Fruit fly (Drosophila melanogaster) whole organism, embryonic: ENCODE measurements around the gene SkpC.

Experiments used
- CG13894 ChIP-seq: fragments of 200-800 bp; sonication (Bioruptor generic); optimal IDR thresholded peaks from 3 replicates; lab custom pipeline; 2018; ENCODE audit warnings: missing biosample characterization, mild to moderate bottlenecking, missing genetic modification characterization, moderate library complexity
- CG4730 ChIP-seq: fragments of 200-800 bp; sonication (Bioruptor generic); IDR thresholded peaks from 2 replicates; pipeline ENCODE4 v1.3.6; 2022; ENCODE audit warnings: missing biosample characterization, missing genetic modification characterization
- Hand ChIP-seq: fragments of 200-800 bp; sonication (Bioruptor generic); optimal IDR thresholded peaks from 2 replicates; lab custom pipeline; 2017; ENCODE audit warnings: mild to moderate bottlenecking, missing biosample characterization, missing genetic modification reagents, missing genetic modification characterization
- gcm2 ChIP-seq: fragments of 200-800 bp; sonication (Bioruptor generic); optimal IDR thresholded peaks from 2 replicates; lab custom pipeline; 2016; ENCODE audit warnings: missing biosample characterization, missing genetic modification characterization
- ham ChIP-seq: fragments of 200-800 bp; sonication (Bioruptor generic); IDR thresholded peaks from 2 replicates; pipeline ENCODE4 v1.3.6; 2022; ENCODE audit warnings: missing biosample characterization, missing genetic modification characterization
- hkb ChIP-seq, 2 experiments: fragments of 200-800 bp in 1 of 2; fragments of >200 bp in 1 of 2; sonication (Bioruptor generic) in 1 of 2; IDR thresholded peaks in 1 of 2; optimal IDR thresholded peaks in 1 of 2; 2 replicates each; pipeline versions ENCODE4 v1.3.6 to Lab custom; 2017 to 2022; ENCODE audit warnings: missing biosample characterization in 1 of 2, missing genetic modification characterization in 1 of 2
- pita ChIP-seq: fragments of 200-800 bp; sonication (Bioruptor generic); optimal IDR thresholded peaks from 2 replicates; lab custom pipeline; 2017; ENCODE audit warnings: missing biosample characterization, mild to moderate bottlenecking, missing genetic modification characterization

Gene SkpC

DNA sequence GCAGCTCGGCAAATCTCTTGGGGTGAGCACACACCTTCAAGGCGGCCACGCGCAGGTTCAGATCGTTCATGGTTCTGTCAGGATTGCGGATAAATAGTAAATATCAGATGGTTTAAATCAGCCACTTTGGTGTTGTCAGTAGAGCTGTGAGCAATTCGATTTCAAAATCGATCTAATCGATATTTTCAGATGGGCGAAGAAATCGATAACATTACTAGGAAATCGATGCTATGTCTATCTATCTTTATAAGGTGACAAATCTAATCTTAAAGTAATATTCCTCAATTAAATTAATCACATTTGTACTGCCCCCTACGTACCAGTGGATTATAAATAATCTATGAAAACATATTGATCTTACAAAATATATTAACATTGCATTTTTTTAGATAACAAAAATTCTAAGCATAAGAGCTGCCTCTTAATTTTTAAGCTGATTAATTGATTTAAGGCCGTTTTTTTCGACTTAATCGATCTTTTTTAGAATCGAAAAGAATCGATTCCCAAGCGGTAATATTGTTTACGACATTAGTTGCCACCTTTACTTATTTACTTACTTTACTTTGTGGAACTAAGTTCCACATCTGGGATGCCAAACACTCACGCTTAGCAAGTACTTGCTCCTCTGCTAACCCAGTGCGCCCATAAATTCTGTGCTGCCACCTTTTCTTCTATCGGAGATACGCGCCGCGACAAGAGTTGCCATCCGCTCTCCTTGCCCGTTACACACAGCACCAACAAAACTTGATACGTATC is 49.7 kb downstream of the SkpC start, which contains the start of gene THADA (continued):
- no peak for TF ChIP-seq Hand (GFP tag; lab: Kevin White, UChicago)
- peak; percentile 44 for TF ChIP-seq CG13894 (tag; lab: Kevin White, UChicago)
- no peak for TF ChIP-seq gcm2 (GFP tag; lab: Kevin White, UChicago)
- TF ChIP-seq ham (GFP tag; lab: Robert Waterston, UW) = no peak
- no peak for TF ChIP-seq hkb (optimal IDR thresholded peaks at IDR 0.05; lab: Kevin White, UChicago)
- 0 out of 2 replicates have a peak, but pooled peaks have one; percentile 48 for TF ChIP-seq hkb (GFP tag; IDR thresholded peaks at IDR 0.05; lab: Robert Waterston, UW)
- TF ChIP-seq CG4730 (GFP tag; lab: Robert Waterston, UW) = 0 out of 2 replicates have a peak, but pooled peaks have one; percentile 27
- peak; percentile 91 for TF ChIP-seq pita
- TF ChIP-seq, all 482 proteins: peak for 181
